Fruit fly (Drosophila melanogaster): ENCODE data around the gene CG34450.

dm6 chrX:9319140-9319539 lies 11.1 kb downstream of the CG34450 start, which contains the start of the genes c12.1 and c12.2:
- TF ChIP-seq pan (optimal IDR thresholded peaks at IDR 0.05): no peak
- TF ChIP-seq psq (GFP tag; optimal IDR thresholded peaks at IDR 0.05): no peak
- TF ChIP-seq fru (GFP tag; optimal IDR thresholded peaks at IDR 0.05): no peak
- no peak for TF ChIP-seq HLH106 (tag; optimal IDR thresholded peaks at IDR 0.05)
